Fruit fly (Drosophila melanogaster) whole organism, pupa: ENCODE measurements around the gene Ir67b.

Source experiments
- CG12605 ChIP-seq: fragments of 200-800 bp; sonication (Bioruptor generic); IDR thresholded peaks from 2 replicates; pipeline ENCODE4 v1.3.6; 2022; ENCODE audit warnings: missing biosample characterization, missing genetic modification characterization
- CG17806 ChIP-seq: fragments of 200-800 bp; sonication (Bioruptor generic); optimal IDR thresholded peaks from 2 replicates; lab custom pipeline; 2018; ENCODE audit warnings: missing biosample characterization, mild to moderate bottlenecking, missing genetic modification characterization, moderate library complexity
- CG32121 ChIP-seq: fragments of 200-800 bp; sonication (Bioruptor generic); IDR thresholded peaks from 2 replicates; pipeline ENCODE4 v1.3.6; 2022; ENCODE audit warnings: missing biosample characterization, missing genetic modification characterization
- CG8301 ChIP-seq: fragments of 200-800 bp; sonication (Bioruptor generic); optimal IDR thresholded peaks from 2 replicates; lab custom pipeline; 2018; ENCODE audit warnings: missing biosample characterization, mild to moderate bottlenecking, missing genetic modification characterization
- Pif1A ChIP-seq: fragments of 200-800 bp; sonication (Bioruptor generic); optimal IDR thresholded peaks from 3 replicates; lab custom pipeline; 2016; ENCODE audit warnings: missing biosample characterization, missing genetic modification characterization

dm6 chr3L:10427318-10427717 lies 4.5 kb downstream of the Ir67b start:
- TF ChIP-seq CG32121 (GFP tag; lab: Robert Waterston, UW) (no peak), Pif1A (GFP tag; lab: Kevin White, UChicago) (no peak), CG12605 (GFP tag; lab: Robert Waterston, UW) (no peak), CG8301 (tag; lab: Kevin White, UChicago) (no peak), CG17806 (tag; lab: Kevin White, UChicago) (no peak)
